Worm (Caenorhabditis elegans) whole organism, L1 larva: ENCODE measurements around the gene snb-2.

Experiments
- C04F5.9 ChIP-seq: sonication (generic microtip); optimal IDR thresholded peaks from 2 replicates; lab custom pipeline; 2016; ENCODE audit warnings: missing genetic modification characterization, missing compliant biosample characterization
- C16A3.4 ChIP-seq: fragments of 150-350 bp; optimal IDR thresholded peaks from 2 replicates; lab custom pipeline; 2014; ENCODE audit warnings: missing biosample characterization, missing genetic modification characterization
- Y116A8C.19 ChIP-seq: sonication (generic microtip); optimal IDR thresholded peaks from 2 replicates; lab custom pipeline; 2016; ENCODE audit warnings: missing compliant biosample characterization, missing genetic modification characterization, borderline replicate concordance
- aha-1 ChIP-seq: fragments of 150-350 bp; optimal IDR thresholded peaks from 2 replicates; lab custom pipeline; 2014; ENCODE audit warnings: missing biosample characterization, missing genetic modification characterization
- alr-1 ChIP-seq: fragments of 200-800 bp; sonication (Bioruptor generic); optimal IDR thresholded peaks from 2 replicates; lab custom pipeline; 2018; ENCODE audit warnings: borderline replicate concordance, mild to moderate bottlenecking, missing genetic modification characterization, missing compliant biosample characterization
- blmp-1 ChIP-seq: fragments of 150-350 bp; optimal IDR thresholded peaks from 2 replicates; lab custom pipeline; 2014; ENCODE audit warnings: missing biosample characterization, missing genetic modification characterization
- ceh-88 ChIP-seq: fragments of 200-800 bp; sonication (Bioruptor generic); IDR thresholded peaks from 2 replicates; pipeline ENCODE4 v1.3.6; 2022; ENCODE audit warnings: missing genetic modification characterization, missing compliant biosample characterization
- ceh-90 ChIP-seq: sonication (generic microtip); optimal IDR thresholded peaks from 2 replicates; lab custom pipeline; 2016; ENCODE audit warnings: missing genetic modification characterization, missing compliant biosample characterization
- efl-1 ChIP-seq, 4 experiments: fragments of 150-350 bp; optimal IDR thresholded peaks in 3 of 4; peaks in 1 of 4; 1 replicate in 1 of 4; 2 replicates in 3 of 4; lab custom pipeline; 2014; ENCODE audit warnings: missing biosample characterization in 2 of 4, missing genetic modification characterization in 2 of 4, missing genetic modification reagents in 2 of 4
- egl-13 ChIP-seq: sonication (generic microtip); optimal IDR thresholded peaks from 2 replicates; lab custom pipeline; 2016; ENCODE audit warnings: missing genotype, missing genetic modification reagents, missing genetic modification characterization, missing compliant biosample characterization
- egl-27 ChIP-seq, 2 experiments: fragments of 150-350 bp in 1 of 2; sonication (generic microtip); optimal IDR thresholded peaks; 3 replicates each; lab custom pipeline; 2017 to 2018; ENCODE audit warnings: missing biosample characterization in 2 of 2, missing genetic modification characterization in 2 of 2, missing genetic modification reagents in 2 of 2
- fkh-4 ChIP-seq: sonication (generic microtip); optimal IDR thresholded peaks from 2 replicates; lab custom pipeline; 2016; ENCODE audit warnings: missing compliant biosample characterization, missing genetic modification characterization, borderline replicate concordance
- fos-1 ChIP-seq: fragments of 150-350 bp; optimal IDR thresholded peaks from 2 replicates; lab custom pipeline; 2014; ENCODE audit warnings: missing biosample characterization, missing genetic modification characterization
- grh-1 ChIP-seq: fragments of 200-800 bp; sonication (Bioruptor generic); IDR thresholded peaks from 2 replicates; pipeline ENCODE4 v1.3.6; 2022; ENCODE audit warnings: missing genetic modification reagents, missing genetic modification characterization, missing compliant biosample characterization
- hlh-4 ChIP-seq: sonication (generic microtip); optimal IDR thresholded peaks from 2 replicates; lab custom pipeline; 2016; ENCODE audit warnings: mild to moderate bottlenecking, missing genetic modification characterization, missing compliant biosample characterization
- hpl-2 ChIP-seq: fragments of 150-350 bp; optimal IDR thresholded peaks from 2 replicates; lab custom pipeline; 2014; ENCODE audit warnings: missing biosample characterization, missing genetic modification reagents, missing genetic modification characterization
- irx-1 ChIP-seq: sonication (generic microtip); optimal IDR thresholded peaks from 2 replicates; lab custom pipeline; 2016; ENCODE audit warnings: missing genetic modification characterization, missing compliant biosample characterization
- jun-1 ChIP-seq: fragments of 150-350 bp; optimal IDR thresholded peaks from 2 replicates; lab custom pipeline; 2014; ENCODE audit warnings: missing biosample characterization, missing genetic modification reagents, missing genetic modification characterization
- lin-13 ChIP-seq: fragments of 150-350 bp; optimal IDR thresholded peaks from 2 replicates; lab custom pipeline; 2014; ENCODE audit warnings: missing biosample characterization, missing genetic modification reagents, missing genetic modification characterization
- lin-14 ChIP-seq: fragments of 200-800 bp; sonication (Bioruptor generic); optimal IDR thresholded peaks from 2 replicates; lab custom pipeline; 2018; ENCODE audit warnings: mild to moderate bottlenecking, missing genetic modification characterization, moderate library complexity, missing compliant biosample characterization
- lin-15B ChIP-seq: fragments of 150-350 bp; sonication (generic microtip); optimal IDR thresholded peaks from 3 replicates; lab custom pipeline; 2014; ENCODE audit warnings: missing biosample characterization, missing genetic modification characterization
- lin-35 ChIP-seq, 2 experiments: fragments of 150-350 bp; optimal IDR thresholded peaks; 2 replicates each; lab custom pipeline; 2014; ENCODE audit warnings: missing biosample characterization in 2 of 2, missing genetic modification characterization in 2 of 2, missing genetic modification reagents in 2 of 2
- lin-39 ChIP-seq: fragments of 150-350 bp; optimal IDR thresholded peaks from 2 replicates; lab custom pipeline; 2014; ENCODE audit warnings: missing biosample characterization, missing genetic modification reagents, missing genetic modification characterization
- lsy-2 ChIP-seq, 2 experiments: fragments of 150-350 bp; optimal IDR thresholded peaks; 2 replicates each; lab custom pipeline; 2014; ENCODE audit warnings: missing biosample characterization in 2 of 2, missing genetic modification characterization in 2 of 2
- mab-9 ChIP-seq: fragments of 200-800 bp; sonication (Bioruptor generic); IDR thresholded peaks from 2 replicates; pipeline ENCODE4 v1.3.6; 2022; ENCODE audit warnings: missing genetic modification reagents, missing genetic modification characterization, missing compliant biosample characterization
- mep-1 ChIP-seq: fragments of 150-350 bp; optimal IDR thresholded peaks from 2 replicates; lab custom pipeline; 2014; ENCODE audit warnings: missing biosample characterization, missing genetic modification characterization
- nhr-19 ChIP-seq: fragments of 200-800 bp; sonication (Bioruptor generic); conservative IDR thresholded peaks from 2 replicates; pipeline ENCODE4 v1.3.6; 2022; ENCODE audit warnings: missing genetic modification characterization, missing compliant biosample characterization
- nhr-20 ChIP-seq: sonication (generic microtip); optimal IDR thresholded peaks from 2 replicates; lab custom pipeline; 2016; ENCODE audit warnings: mild to moderate bottlenecking, missing genetic modification characterization, missing compliant biosample characterization
- nhr-28 ChIP-seq: fragments of 150-350 bp; optimal IDR thresholded peaks from 2 replicates; lab custom pipeline; 2014; ENCODE audit warnings: missing biosample characterization, missing genetic modification characterization
- nhr-47 ChIP-seq: sonication (generic microtip); optimal IDR thresholded peaks from 2 replicates; lab custom pipeline; 2016; ENCODE audit warnings: mild to moderate bottlenecking, missing genetic modification characterization, moderate library complexity, missing compliant biosample characterization
- nhr-71 ChIP-seq: sonication (generic microtip); optimal IDR thresholded peaks from 2 replicates; lab custom pipeline; 2016; ENCODE audit warnings: mild to moderate bottlenecking, missing genetic modification characterization, moderate library complexity, missing compliant biosample characterization
- nhr-76 ChIP-seq: sonication (generic microtip); optimal IDR thresholded peaks from 2 replicates; lab custom pipeline; 2017; ENCODE audit warnings: missing biosample characterization, missing genetic modification characterization
- nhr-84 ChIP-seq: sonication (generic microtip); optimal IDR thresholded peaks from 2 replicates; lab custom pipeline; 2017; ENCODE audit warnings: missing biosample characterization, missing genetic modification characterization
- nhr-85 ChIP-seq: sonication (generic microtip); peaks from one replicate; lab custom pipeline; 2016; ENCODE audit warnings: missing genetic modification characterization, inconsistent platforms, missing compliant biosample characterization
- nhr-90 ChIP-seq: sonication (generic microtip); optimal IDR thresholded peaks from 2 replicates; lab custom pipeline; 2016; ENCODE audit warnings: mild to moderate bottlenecking, missing genetic modification characterization, missing compliant biosample characterization; ENCODE audit not compliant: poor library complexity
- pqm-1 ChIP-seq: sonication (generic microtip); optimal IDR thresholded peaks from 3 replicates; lab custom pipeline; 2017; ENCODE audit warnings: missing biosample characterization, missing genetic modification characterization
- rnt-1 ChIP-seq: sonication (generic microtip); optimal IDR thresholded peaks from 2 replicates; lab custom pipeline; 2016; ENCODE audit warnings: mild to moderate bottlenecking, missing genetic modification characterization, moderate library complexity, missing compliant biosample characterization
- skn-1 ChIP-seq: fragments of 150-350 bp; optimal IDR thresholded peaks from 2 replicates; lab custom pipeline; 2014; ENCODE audit warnings: missing biosample characterization, missing genetic modification characterization
- snpc-4 ChIP-seq: fragments of 150-350 bp; optimal IDR thresholded peaks from 2 replicates; lab custom pipeline; 2014; ENCODE audit warnings: missing biosample characterization, missing genetic modification characterization
- snu-23 ChIP-seq: sonication (generic microtip); optimal IDR thresholded peaks from 2 replicates; lab custom pipeline; 2016; ENCODE audit warnings: missing genetic modification characterization, missing compliant biosample characterization
- sox-4 ChIP-seq: sonication (generic microtip); optimal IDR thresholded peaks from 2 replicates; lab custom pipeline; 2016; ENCODE audit warnings: missing genetic modification characterization, missing compliant biosample characterization
- sptf-1 ChIP-seq: fragments of 150-350 bp; optimal IDR thresholded peaks from 2 replicates; lab custom pipeline; 2014; ENCODE audit warnings: missing biosample characterization, missing genetic modification characterization
- sup-37 ChIP-seq: fragments of 200-800 bp; sonication (Bioruptor generic); optimal IDR thresholded peaks from 2 replicates; lab custom pipeline; 2018; ENCODE audit warnings: mild to moderate bottlenecking, missing genetic modification characterization, missing compliant biosample characterization
- tbx-2 ChIP-seq: sonication (generic microtip); optimal IDR thresholded peaks from 2 replicates; lab custom pipeline; 2016; ENCODE audit warnings: missing genetic modification characterization, missing compliant biosample characterization
- unc-130 ChIP-seq: fragments of 150-350 bp; optimal IDR thresholded peaks from 2 replicates; lab custom pipeline; 2017; ENCODE audit warnings: missing biosample characterization, missing genetic modification characterization, inconsistent platforms
- unc-86 ChIP-seq: sonication (generic microtip); optimal IDR thresholded peaks from 2 replicates; lab custom pipeline; 2016; ENCODE audit warnings: missing genetic modification characterization, missing compliant biosample characterization
- zag-1 ChIP-seq: fragments of 150-350 bp; optimal IDR thresholded peaks from 2 replicates; lab custom pipeline; 2014; ENCODE audit warnings: missing biosample characterization, missing genetic modification characterization
- zip-4 ChIP-seq: fragments of 200-800 bp; sonication (Bioruptor generic); optimal IDR thresholded peaks from 2 replicates; lab custom pipeline; 2018; ENCODE audit warnings: mild to moderate bottlenecking, missing genetic modification characterization, moderate library complexity, missing compliant biosample characterization

snb-2 gene

DNA sequence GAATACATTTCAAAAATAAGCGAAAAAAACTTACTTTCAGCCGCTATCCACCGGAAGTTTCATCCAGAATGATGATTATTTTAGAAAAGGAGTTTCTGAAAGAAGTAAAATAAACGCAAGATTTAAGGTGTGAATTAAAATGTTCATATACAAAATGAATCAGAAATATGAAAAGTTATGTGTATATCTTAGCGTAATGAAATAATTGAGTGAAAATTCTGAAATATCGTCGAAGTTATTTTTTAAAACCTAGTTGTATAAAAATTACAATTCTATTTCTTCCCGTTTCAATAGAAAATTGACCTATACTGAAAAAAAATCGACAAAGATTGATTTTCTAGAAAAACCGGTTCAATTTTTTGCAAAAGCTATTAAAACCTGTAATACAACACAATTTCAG, 7.8 kb downstream of the snb-2 start, which contains the start of gene twk-13:
Gene twk-13 (minus strand): TSS at position 101 of the 400 bp plus-strand sequence.
- TF ChIP-seq hlh-4 (tag; lab: Kevin White, UChicago) (no peak), mep-1 (no peak), fos-1 (tag; lab: Kevin White, UChicago) (no peak), mab-9 (GFP tag; lab: Robert Waterston, UW) (no peak), Y116A8C.19 (tag; lab: Kevin White, UChicago) (no peak), efl-1 (optimal IDR thresholded peaks at IDR 0.05; lab: Kevin White, UChicago) (no peak), efl-1 (GFP tag; optimal IDR thresholded peaks at IDR 0.05 in 1 of 2; lab: Kevin White, UChicago) (no peak), sox-4 (no peak), zip-4 (no peak), lin-13 (no peak), nhr-84 (no peak), pqm-1 (tag; lab: Kevin White, UChicago) (no peak), lin-15B (no peak), skn-1 (tag; lab: Kevin White, UChicago) (no peak), nhr-20 (tag; lab: Kevin White, UChicago) (no peak), nhr-19 (GFP tag; lab: Robert Waterston, UW) (no peak)

DNA sequence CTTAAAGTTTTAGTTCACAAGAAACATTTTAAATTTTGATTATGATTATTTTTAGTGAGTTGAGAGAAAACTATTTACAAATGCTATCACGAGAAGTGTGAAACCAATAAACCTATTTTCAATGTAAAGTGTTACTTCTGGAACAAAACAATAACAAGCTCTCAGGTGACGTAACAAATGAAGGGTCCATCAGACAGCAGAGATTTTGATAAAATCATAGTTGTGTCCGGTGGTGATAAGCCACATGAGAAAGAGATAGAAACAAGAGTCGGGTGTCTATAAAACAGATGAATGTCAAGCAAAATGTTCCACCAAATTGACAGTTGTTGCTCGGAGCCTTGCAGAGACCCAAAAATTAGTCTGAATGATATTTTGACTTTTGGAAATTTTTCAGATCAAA, 11.3 kb downstream of the snb-2 start:
- TF ChIP-seq lsy-2 (tag; optimal IDR thresholded peaks at IDR 0.05; lab: Kevin White, UChicago) (peak in 1 of 2 experiments; percentile 23), unc-130 (tag; lab: Kevin White, UChicago) (peak; percentile 2), irx-1 (tag; lab: Kevin White, UChicago) (no peak), rnt-1 (tag; lab: Kevin White, UChicago) (peak; percentile 61), zag-1 (no peak), lin-39 (tag; lab: Kevin White, UChicago) (no peak), nhr-71 (tag; lab: Kevin White, UChicago) (peak; percentile 57), lin-14 (GFP tag; lab: Kevin White, UChicago) (peak; percentile 62), nhr-19 (GFP tag; lab: Robert Waterston, UW) (0 out of 2 replicates have a peak, but pooled peaks have one; percentile 13)

DNA sequence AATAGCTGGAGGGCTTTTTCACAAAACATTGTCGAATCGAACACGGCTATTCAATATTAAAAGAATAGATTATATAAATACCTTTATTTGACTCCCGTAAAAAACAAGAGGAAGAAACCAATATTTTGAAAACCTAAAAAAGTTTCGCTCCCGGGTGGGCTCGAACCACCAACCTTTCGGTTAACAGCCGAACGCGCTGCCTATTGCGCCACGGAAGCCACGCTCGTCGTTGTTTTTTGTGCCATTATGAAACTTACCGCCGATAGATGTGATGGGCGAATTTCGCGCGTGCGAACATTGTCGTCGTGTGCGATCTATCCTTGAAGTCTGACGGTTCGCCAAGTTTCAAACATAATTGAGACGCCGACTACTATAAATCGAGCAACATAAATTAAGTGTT, 13.9 kb downstream of the snb-2 start:
- TF ChIP-seq sup-37 (GFP tag; lab: Kevin White, UChicago) (no peak), blmp-1 (tag; lab: Kevin White, UChicago) (no peak), aha-1 (tag; lab: Kevin White, UChicago) (no peak), rnt-1 (tag; lab: Kevin White, UChicago) (peak; percentile 50), ceh-88 (GFP tag; lab: Robert Waterston, UW) (no peak), mab-9 (GFP tag; lab: Robert Waterston, UW) (no peak), jun-1 (no peak), nhr-76 (tag; lab: Kevin White, UChicago) (no peak), nhr-47 (tag; lab: Kevin White, UChicago) (peak; percentile 33), C16A3.4 (tag; lab: Kevin White, UChicago) (peak; percentile 8), egl-27 (tag; optimal IDR thresholded peaks at IDR 0.05; lab: Kevin White, UChicago) (no peak), grh-1 (GFP tag; lab: Robert Waterston, UW) (no peak), efl-1 (optimal IDR thresholded peaks at IDR 0.05; lab: Kevin White, UChicago) (peak in 1 of 2 experiments; percentile 43), efl-1 (GFP tag; optimal IDR thresholded peaks at IDR 0.05 in 1 of 2; lab: Kevin White, UChicago) (peak; percentile 29 to 94), nhr-90 (tag; lab: Kevin White, UChicago) (peak; percentile 29), fkh-4 (no peak), sptf-1 (tag; lab: Kevin White, UChicago) (no peak), zag-1 (no peak), snpc-4 (tag; lab: Kevin White, UChicago) (no peak), C04F5.9 (no peak), unc-86 (tag; lab: Kevin White, UChicago) (no peak), lin-35 (GFP tag; optimal IDR thresholded peaks at IDR 0.05; lab: Kevin White, UChicago) (peak; percentile 30 to 45), pqm-1 (tag; lab: Kevin White, UChicago) (no peak), hpl-2 (GFP tag; lab: Kevin White, UChicago) (no peak), egl-13 (tag; lab: Kevin White, UChicago) (no peak), ceh-90 (tag; lab: Kevin White, UChicago) (no peak), nhr-85 (peak; percentile 71), alr-1 (tag; lab: Kevin White, UChicago) (no peak), nhr-28 (tag; lab: Kevin White, UChicago) (no peak), zip-4 (no peak), snu-23 (GFP tag; lab: Kevin White, UChicago) (peak; percentile 54), mep-1 (no peak), tbx-2 (tag; lab: Kevin White, UChicago) (no peak), lin-15B (no peak), irx-1 (tag; lab: Kevin White, UChicago) (no peak)
